Worm (Caenorhabditis elegans): ENCODE measurements around the gene K05F1.6.

DNA sequence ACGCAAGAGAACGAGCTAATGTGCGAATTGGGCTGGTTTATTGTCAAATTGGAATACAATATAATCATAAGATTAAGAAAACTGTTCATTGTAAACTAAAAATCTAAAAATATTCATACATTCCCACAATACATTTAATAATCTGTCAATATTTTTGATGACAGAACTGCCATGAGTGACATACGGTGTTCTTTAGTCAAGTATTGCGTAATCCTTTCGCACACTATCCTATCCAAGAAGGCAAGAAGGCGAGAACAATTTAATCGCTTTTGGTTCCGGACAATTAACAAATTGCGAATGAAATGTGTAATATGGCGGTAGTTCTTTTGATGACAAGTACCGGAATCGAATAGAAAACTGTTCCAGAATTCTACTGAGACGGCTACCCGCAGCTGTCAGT is 47.4 kb upstream of the K05F1.6 start:
- TF ChIP-seq jun-1 (tag; optimal IDR thresholded peaks at IDR 0.05) (no peak), nhr-11 (tag; optimal IDR thresholded peaks at IDR 0.05) (no peak)
